Fruit fly (Drosophila melanogaster): ENCODE results near the gene CG44774.

CG44774 gene

dm6 chrX:4930100-4931010 is 7.5 kb downstream of the CG44774 start (continued):
- TF ChIP-seq dpn (GFP tag; optimal IDR thresholded peaks at IDR 0.05) (peak; percentile 34 to 38), caup (GFP tag; optimal IDR thresholded peaks at IDR 0.05; ENCODE audit: severe bottlenecking) (peak; percentile 58), CG3065 (GFP tag; optimal IDR thresholded peaks at IDR 0.05) (peak; percentile 4), PHDP (tag; optimal IDR thresholded peaks at IDR 0.05) (peak; percentile 38), CG18764 (GFP tag; optimal IDR thresholded peaks at IDR 0.05) (peak; percentile 24), mam (GFP tag; optimal IDR thresholded peaks at IDR 0.05) (peak; percentile 27), CTCF (GFP tag; optimal IDR thresholded peaks at IDR 0.05) (peak; percentile 47), Ets97D (GFP tag; optimal IDR thresholded peaks at IDR 0.05) (peak; percentile 55), sens (GFP tag) (peak; percentile 87), CG14710 (tag; optimal IDR thresholded peaks at IDR 0.05) (peak; percentile 33), nom (GFP tag; optimal IDR thresholded peaks at IDR 0.05) (peak; percentile 26), CG7786 (GFP tag; optimal IDR thresholded peaks at IDR 0.05) (peak; percentile 56), CG15601 (tag; optimal IDR thresholded peaks at IDR 0.05) (peak; percentile 27), CG30403 (GFP tag; optimal IDR thresholded peaks at IDR 0.05) (peak; percentile 41), HmgD (GFP tag; optimal IDR thresholded peaks at IDR 0.05) (no peak), fd96Cb (tag; optimal IDR thresholded peaks at IDR 0.05) (peak; percentile 0), Med (GFP tag) (peak; percentile 95), Antp (GFP tag; optimal IDR thresholded peaks at IDR 0.05) (peak; percentile 21), CG5245 (GFP tag; optimal IDR thresholded peaks at IDR 0.05) (peak; percentile 31), CG4854 (GFP tag; optimal IDR thresholded peaks at IDR 0.05) (peak; percentile 49), Six4 (GFP tag; optimal IDR thresholded peaks at IDR 0.05) (peak; percentile 51), CG8924 (tag; optimal IDR thresholded peaks at IDR 0.05) (peak; percentile 42), B-H1 (GFP tag; IDR thresholded peaks at IDR 0.05) (no peak), sd (tag; optimal IDR thresholded peaks at IDR 0.05) (peak; percentile 25), CG3281 (GFP tag; optimal IDR thresholded peaks at IDR 0.05) (peak; percentile 46), MBD-R2 (GFP tag; IDR thresholded peaks at IDR 0.05) (no peak), da (GFP tag; optimal IDR thresholded peaks at IDR 0.05) (peak; percentile 3), gro (GFP tag; optimal IDR thresholded peaks at IDR 0.05) (peak; percentile 1), slbo (GFP tag; IDR thresholded peaks at IDR 0.05) (no peak), yki (optimal IDR thresholded peaks at IDR 0.05) (no peak), CG12942 (GFP tag; optimal IDR thresholded peaks at IDR 0.05) (peak; percentile 59), ems (GFP tag; optimal IDR thresholded peaks at IDR 0.05) (peak; percentile 55), CG1529 (GFP tag; optimal IDR thresholded peaks at IDR 0.05) (no peak), lbe (GFP tag; optimal IDR thresholded peaks at IDR 0.05) (peak; percentile 68), CHES-1-like (GFP tag; optimal IDR thresholded peaks at IDR 0.05) (peak; percentile 51), crc (GFP tag; optimal IDR thresholded peaks at IDR 0.05) (no peak), CG1832 (GFP tag; optimal IDR thresholded peaks at IDR 0.05) (peak; percentile 55), cg (GFP tag; optimal IDR thresholded peaks at IDR 0.05) (peak; percentile 93), Trl (optimal IDR thresholded peaks at IDR 0.05) (no peak), Trl (GFP tag; optimal IDR thresholded peaks at IDR 0.05) (peak; percentile 37), CG1603 (tag; optimal IDR thresholded peaks at IDR 0.05) (peak; percentile 45), CG5180 (GFP tag; optimal IDR thresholded peaks at IDR 0.05) (peak; percentile 45), Side (GFP tag; optimal IDR thresholded peaks at IDR 0.05) (peak; percentile 26), nmo (GFP tag; optimal IDR thresholded peaks at IDR 0.05) (peak; percentile 7), CG7839 (tag; optimal IDR thresholded peaks at IDR 0.05) (peak; percentile 19), pita (GFP tag; optimal IDR thresholded peaks at IDR 0.05) (no peak), CG13296 (GFP tag; optimal IDR thresholded peaks at IDR 0.05) (peak; percentile 10), CG18011 (GFP tag; optimal IDR thresholded peaks at IDR 0.05) (peak; percentile 11), hkb (optimal IDR thresholded peaks at IDR 0.05) (no peak), hkb (GFP tag; IDR thresholded peaks at IDR 0.05) (no peak), btn (GFP tag; optimal IDR thresholded peaks at IDR 0.05) (peak; percentile 1)
